Worm (Caenorhabditis elegans) whole organism, L4 larva: Measurements from ENCODE around the gene bcs-1.

Experiments
- F26F4.8 ChIP-seq: fragments of 200-800 bp; sonication (Bioruptor generic); conservative IDR thresholded peaks from 2 replicates; pipeline ENCODE4 v1.3.6; 2022; ENCODE audit warnings: missing genetic modification characterization, missing compliant biosample characterization
- F49E8.2 ChIP-seq: sonication (generic microtip); optimal IDR thresholded peaks from 2 replicates; lab custom pipeline; 2016; ENCODE audit warnings: missing compliant biosample characterization, mild to moderate bottlenecking, missing genetic modification characterization, borderline replicate concordance
- Y48G9A.11 ChIP-seq: fragments of 200-800 bp; sonication (Bioruptor generic); IDR thresholded peaks from 2 replicates; pipeline ENCODE4 v1.3.6; 2022; ENCODE audit warnings: missing genetic modification reagents, missing genetic modification characterization, missing compliant biosample characterization
- Y5F2A.4 ChIP-seq: fragments of 200-800 bp; sonication (Bioruptor generic); optimal IDR thresholded peaks from 2 replicates; lab custom pipeline; 2018; ENCODE audit warnings: mild to moderate bottlenecking, missing genetic modification characterization, missing compliant biosample characterization
- ama-1 ChIP-seq: fragments of 150-350 bp; optimal IDR thresholded peaks from 2 replicates; lab custom pipeline; 2014; ENCODE audit warnings: inconsistent platforms, mixed read lengths
- arid-1 ChIP-seq: fragments of 200-800 bp; sonication (Bioruptor generic); conservative IDR thresholded peaks from 2 replicates; pipeline ENCODE4 v1.3.6; 2022; ENCODE audit warnings: missing genetic modification reagents, missing genetic modification characterization, missing compliant biosample characterization
- attf-4 ChIP-seq: sonication (generic microtip); optimal IDR thresholded peaks from 3 replicates; lab custom pipeline; 2017; ENCODE audit warnings: missing biosample characterization, missing genetic modification characterization
- ceh-32 ChIP-seq: sonication (generic microtip); optimal IDR thresholded peaks from 2 replicates; lab custom pipeline; 2016; ENCODE audit warnings: mild to moderate bottlenecking, missing genetic modification characterization, missing compliant biosample characterization; ENCODE audit not compliant: poor library complexity
- ceh-44 ChIP-seq: fragments of 200-800 bp; sonication (Bioruptor generic); IDR thresholded peaks from 2 replicates; pipeline ENCODE4 v1.3.6; 2022; ENCODE audit warnings: missing genetic modification reagents, missing genetic modification characterization, missing compliant biosample characterization
- ces-1 ChIP-seq: fragments of 150-350 bp; sonication (generic microtip); optimal IDR thresholded peaks from 4 replicates; lab custom pipeline; 2014; ENCODE audit warnings: missing biosample characterization, missing genetic modification reagents, missing genetic modification characterization
- cey-2 ChIP-seq: sonication (generic microtip); optimal IDR thresholded peaks from 3 replicates; lab custom pipeline; 2017; ENCODE audit warnings: missing genetic modification characterization, mild to moderate bottlenecking, missing compliant biosample characterization, antibody characterized with exemption, borderline replicate concordance; ENCODE audit not compliant: insufficient read depth
- daf-12 ChIP-seq: fragments of 150-350 bp; optimal IDR thresholded peaks from 2 replicates; lab custom pipeline; 2014; ENCODE audit warnings: missing biosample characterization, missing genetic modification reagents, missing genetic modification characterization
- daf-8 ChIP-seq: fragments of 200-800 bp; sonication (Bioruptor generic); IDR thresholded peaks from 2 replicates; pipeline ENCODE4 v1.3.6; 2022; ENCODE audit warnings: missing genetic modification characterization, missing compliant biosample characterization
- dmd-6 ChIP-seq: fragments of 200-800 bp; sonication (Bioruptor generic); IDR thresholded peaks from 2 replicates; pipeline ENCODE4 v1.3.6; 2022; ENCODE audit warnings: missing genetic modification reagents, missing genetic modification characterization, missing compliant biosample characterization
- dmd-8 ChIP-seq: fragments of 200-800 bp; sonication (Bioruptor generic); IDR thresholded peaks from 2 replicates; pipeline ENCODE4 v1.3.6; 2022; ENCODE audit warnings: missing genetic modification characterization, missing compliant biosample characterization
- dmd-9 ChIP-seq: fragments of 200-800 bp; sonication (Bioruptor generic); IDR thresholded peaks from 2 replicates; pipeline ENCODE4 v1.3.6; 2022; ENCODE audit warnings: missing genetic modification reagents, missing genetic modification characterization, missing compliant biosample characterization
- fkh-10 ChIP-seq: fragments of 150-350 bp; optimal IDR thresholded peaks from 2 replicates; lab custom pipeline; 2014; ENCODE audit warnings: missing biosample characterization, missing genetic modification reagents, missing genetic modification characterization
- hlh-30 ChIP-seq: sonication (generic microtip); optimal IDR thresholded peaks from 2 replicates; lab custom pipeline; 2017; ENCODE audit warnings: antibody characterized with exemption, mild to moderate bottlenecking, missing genetic modification characterization, missing compliant biosample characterization; ENCODE audit not compliant: insufficient read depth
- jun-1 ChIP-seq: fragments of 150-350 bp; optimal IDR thresholded peaks from 2 replicates; lab custom pipeline; 2014; ENCODE audit warnings: missing biosample characterization, missing genetic modification reagents, missing genetic modification characterization
- lim-7 ChIP-seq: fragments of 200-800 bp; sonication (Bioruptor generic); IDR thresholded peaks from 2 replicates; pipeline ENCODE4 v1.3.6; 2022; ENCODE audit warnings: missing genetic modification characterization, missing compliant biosample characterization
- lin-29 ChIP-seq: fragments of 200-800 bp; sonication (Bioruptor generic); IDR thresholded peaks from 2 replicates; pipeline ENCODE4 v1.3.6; 2022; ENCODE audit warnings: missing genetic modification reagents, missing genetic modification characterization, missing compliant biosample characterization
- lin-38 ChIP-seq: fragments of 200-800 bp; sonication (Bioruptor generic); IDR thresholded peaks from 2 replicates; pipeline ENCODE4 v1.3.6; 2022; ENCODE audit warnings: missing genetic modification reagents, missing genetic modification characterization, missing compliant biosample characterization
- lin-39 ChIP-seq: fragments of 150-350 bp; optimal IDR thresholded peaks from 2 replicates; lab custom pipeline; 2014; ENCODE audit warnings: missing biosample characterization, missing genetic modification reagents, missing genetic modification characterization
- lir-3 ChIP-seq: sonication (generic microtip); optimal IDR thresholded peaks from 2 replicates; lab custom pipeline; 2016; ENCODE audit warnings: mild to moderate bottlenecking, missing genetic modification characterization, missing compliant biosample characterization
- lsy-2 ChIP-seq, 2 experiments: fragments of 150-350 bp in 1 of 2; sonication (generic microtip) in 1 of 2; optimal IDR thresholded peaks; 2 replicates each; lab custom pipeline; 2014 to 2017; ENCODE audit warnings: missing biosample characterization in 2 of 2, missing genetic modification characterization in 2 of 2
- madf-5 ChIP-seq, 2 experiments: fragments of 200-800 bp; sonication (Bioruptor generic); IDR thresholded peaks; 2 replicates each; pipeline ENCODE4 v1.3.6; 2022; ENCODE audit warnings: missing compliant biosample characterization in 2 of 2, missing genetic modification characterization in 2 of 2
- madf-9 ChIP-seq: fragments of 200-800 bp; sonication (Bioruptor generic); conservative IDR thresholded peaks from 2 replicates; pipeline ENCODE4 v1.3.6; 2022; ENCODE audit warnings: missing genetic modification reagents, missing genetic modification characterization, missing compliant biosample characterization
- nhr-102 ChIP-seq: sonication (generic microtip); optimal IDR thresholded peaks from 2 replicates; lab custom pipeline; 2016; ENCODE audit warnings: mild to moderate bottlenecking, missing genetic modification characterization, moderate library complexity, missing compliant biosample characterization
- nhr-111 ChIP-seq: fragments of 200-800 bp; sonication (Bioruptor generic); optimal IDR thresholded peaks from 2 replicates; lab custom pipeline; 2018; ENCODE audit warnings: mild to moderate bottlenecking, missing genetic modification characterization, missing compliant biosample characterization
- nhr-28 ChIP-seq: fragments of 150-350 bp; optimal IDR thresholded peaks from 2 replicates; lab custom pipeline; 2014; ENCODE audit warnings: missing biosample characterization, missing genetic modification characterization
- nhr-41 ChIP-seq: fragments of 200-800 bp; sonication (Bioruptor generic); IDR thresholded peaks from 2 replicates; pipeline ENCODE4 v1.3.6; 2022; ENCODE audit warnings: missing genetic modification reagents, missing genetic modification characterization, missing compliant biosample characterization
- nhr-48 ChIP-seq: sonication (generic microtip); optimal IDR thresholded peaks from 2 replicates; lab custom pipeline; 2016; ENCODE audit warnings: mild to moderate bottlenecking, missing genetic modification characterization, missing compliant biosample characterization
- nhr-6 ChIP-seq: fragments of 150-350 bp; optimal IDR thresholded peaks from 2 replicates; lab custom pipeline; 2014; ENCODE audit warnings: missing biosample characterization, missing genetic modification characterization
- nhr-77 ChIP-seq: fragments of 150-350 bp; optimal IDR thresholded peaks from 2 replicates; lab custom pipeline; 2014; ENCODE audit warnings: missing biosample characterization, missing genetic modification characterization
- pha-4 ChIP-seq, 2 experiments: fragments of 150-350 bp in 1 of 2; fragments of 200-800 bp in 1 of 2; sonication (Bioruptor generic) in 1 of 2; IDR thresholded peaks in 1 of 2; optimal IDR thresholded peaks in 1 of 2; 2 replicates each; pipeline versions ENCODE4 v1.3.6 to Lab custom; 2014 to 2022; ENCODE audit warnings: missing genetic modification characterization in 2 of 2, missing genetic modification reagents in 2 of 2, missing biosample characterization in 1 of 2, missing compliant biosample characterization in 1 of 2
- pqm-1 ChIP-seq: sonication (generic microtip); optimal IDR thresholded peaks from 2 replicates; lab custom pipeline; 2017; ENCODE audit warnings: missing biosample characterization, missing genetic modification characterization
- sdz-12 ChIP-seq: fragments of 200-800 bp; sonication (Bioruptor generic); optimal IDR thresholded peaks from 2 replicates; lab custom pipeline; 2018; ENCODE audit warnings: mild to moderate bottlenecking, missing genetic modification characterization, missing compliant biosample characterization
- set-16 ChIP-seq: fragments of 200-800 bp; sonication (Bioruptor generic); IDR thresholded peaks from 2 replicates; pipeline ENCODE4 v1.3.6; 2022; ENCODE audit warnings: missing genetic modification reagents, missing genetic modification characterization, missing compliant biosample characterization
- snpc-1.2 ChIP-seq: fragments of 200-800 bp; sonication (Bioruptor generic); IDR thresholded peaks from 2 replicates; pipeline ENCODE4 v1.3.6; 2022; ENCODE audit warnings: missing genetic modification reagents, missing genetic modification characterization, missing compliant biosample characterization
- snpc-4 ChIP-seq: fragments of 150-350 bp; optimal IDR thresholded peaks from 2 replicates; lab custom pipeline; 2014; ENCODE audit warnings: missing biosample characterization, missing genetic modification characterization
- spr-1 ChIP-seq: sonication (generic microtip); optimal IDR thresholded peaks from 2 replicates; lab custom pipeline; 2016; ENCODE audit warnings: mild to moderate bottlenecking, missing genetic modification characterization, missing compliant biosample characterization
- tag-97 ChIP-seq: fragments of 200-800 bp; sonication (Bioruptor generic); IDR thresholded peaks from 2 replicates; pipeline ENCODE4 v1.3.6; 2022; ENCODE audit warnings: missing genetic modification characterization, missing compliant biosample characterization
- unc-130 ChIP-seq: sonication (generic microtip); optimal IDR thresholded peaks from 2 replicates; lab custom pipeline; 2016; ENCODE audit warnings: missing genetic modification reagents, missing genetic modification characterization, missing compliant biosample characterization
- unc-39 ChIP-seq: sonication (generic microtip); optimal IDR thresholded peaks from 2 replicates; lab custom pipeline; 2017; ENCODE audit warnings: missing biosample characterization, missing genetic modification characterization
- vab-7 ChIP-seq: fragments of 200-800 bp; sonication (Bioruptor generic); IDR thresholded peaks from 2 replicates; pipeline ENCODE4 v1.3.6; 2022; ENCODE audit warnings: missing genetic modification reagents, missing genetic modification characterization, missing compliant biosample characterization
- zip-2 ChIP-seq: fragments of 150-350 bp; optimal IDR thresholded peaks from 2 replicates; lab custom pipeline; 2014; ENCODE audit warnings: missing biosample characterization, missing genetic modification characterization
- ztf-11 ChIP-seq: fragments of 150-350 bp; optimal IDR thresholded peaks from 2 replicates; lab custom pipeline; 2014; ENCODE audit warnings: missing biosample characterization, missing genetic modification characterization

The bcs-1 gene

DNA sequence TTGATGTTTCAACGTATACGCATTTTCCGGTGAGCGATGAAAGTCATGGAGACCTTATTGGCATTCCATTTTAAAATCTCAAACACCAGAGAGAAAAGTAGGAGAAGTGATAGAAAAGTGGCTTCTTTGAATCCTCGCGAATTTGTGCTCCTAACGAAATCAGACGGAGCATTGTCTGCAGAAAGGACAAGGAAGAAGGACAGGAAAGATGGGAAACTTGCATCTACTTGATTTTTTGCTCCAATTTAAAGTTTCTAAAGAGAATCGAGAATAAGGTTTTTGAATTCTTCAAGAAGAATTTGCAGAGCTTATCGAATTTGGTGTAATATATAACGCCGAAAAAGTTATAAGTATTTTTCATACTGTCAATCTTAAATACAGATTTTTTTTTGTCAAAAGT, 19.8 kb upstream of the bcs-1 start:
- TF ChIP-seq ama-1 (no peak), fkh-10 (peak; percentile 56), attf-4 (tag; lab: Kevin White, UChicago) (no peak), ces-1 (peak; percentile 20), spr-1 (no peak), madf-5 (GFP tag; IDR thresholded peaks at IDR 0.05; lab: Robert Waterston, UW) (no peak)

DNA sequence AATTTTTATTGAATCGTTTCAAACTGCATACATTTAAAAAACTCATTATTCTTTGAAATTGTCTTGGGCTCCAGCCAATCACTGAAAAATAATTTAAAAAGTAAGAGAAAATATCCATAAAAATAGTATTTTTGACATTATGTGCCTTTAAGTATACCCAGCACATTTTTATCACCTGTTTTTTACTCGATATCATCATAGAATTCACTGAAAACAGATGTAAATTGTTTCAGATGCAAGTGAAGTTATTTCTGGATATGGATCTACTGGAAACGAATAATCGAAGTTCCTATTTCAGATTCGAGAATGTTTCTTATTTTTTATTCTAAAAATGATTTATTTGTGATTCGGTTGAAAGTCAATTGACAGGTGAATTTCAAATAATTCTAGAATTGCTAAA, 16.3 kb upstream of the bcs-1 start:
- TF ChIP-seq daf-12 (tag; lab: Kevin White, UChicago) (no peak), lsy-2 (tag; optimal IDR thresholded peaks at IDR 0.05; lab: Kevin White, UChicago) (no peak), ces-1 (no peak), nhr-48 (tag; lab: Kevin White, UChicago) (no peak), F49E8.2 (tag; lab: Kevin White, UChicago) (no peak), lin-39 (tag; lab: Kevin White, UChicago) (no peak), snpc-1.2 (GFP tag; lab: Robert Waterston, UW) (no peak), lir-3 (no peak), F26F4.8 (no peak), nhr-77 (tag; lab: Kevin White, UChicago) (no peak), snpc-4 (tag; lab: Kevin White, UChicago) (no peak), dmd-8 (no peak), hlh-30 (no peak), tag-97 (GFP tag; lab: Robert Waterston, UW) (no peak), Y48G9A.11 (GFP tag; lab: Robert Waterston, UW) (no peak)

- no peak for TF ChIP-seq lin-39 (tag; lab: Kevin White, UChicago)
- no peak for TF ChIP-seq jun-1 (tag; lab: Kevin White, UChicago)
- no peak for TF ChIP-seq dmd-6 (GFP tag; lab: Robert Waterston, UW)
- TF ChIP-seq zip-2 (tag; lab: Kevin White, UChicago): no peak
- TF ChIP-seq nhr-28: no peak
- TF ChIP-seq nhr-41 (GFP tag; lab: Robert Waterston, UW): no peak
- no peak for TF ChIP-seq set-16 (GFP tag; lab: Robert Waterston, UW)
- no peak for TF ChIP-seq ztf-11 (tag; lab: Kevin White, UChicago)
- no peak for TF ChIP-seq Y5F2A.4 (GFP tag; lab: Kevin White, UChicago)
- no peak for TF ChIP-seq unc-39 (tag; lab: Kevin White, UChicago)
- TF ChIP-seq dmd-9 (GFP tag; lab: Robert Waterston, UW): no peak
- no peak for TF ChIP-seq ceh-44 (GFP tag; lab: Robert Waterston, UW)
- TF ChIP-seq ceh-32: no peak
- no peak for TF ChIP-seq nhr-111 (GFP tag; lab: Kevin White, UChicago)
- TF ChIP-seq lin-38: no peak
Observed at ce11 chrII:8556166-8556565, 14.7 kb upstream of the bcs-1 start, which contains the start of gene glb-27. TSS of gene glb-27 (minus strand) at chrII:8556266.

- no peak for TF ChIP-seq nhr-48 (tag; lab: Kevin White, UChicago)
- no peak for TF ChIP-seq lin-39 (tag; lab: Kevin White, UChicago)
- no peak for TF ChIP-seq madf-9 (GFP tag; lab: Robert Waterston, UW)
- no peak for TF ChIP-seq nhr-102 (tag; lab: Kevin White, UChicago)
- TF ChIP-seq pqm-1 (tag; lab: Kevin White, UChicago): no peak
- TF ChIP-seq ces-1: peak; percentile 82
- no peak for TF ChIP-seq sdz-12 (GFP tag; lab: Kevin White, UChicago)
- no peak for TF ChIP-seq ceh-32
- no peak for TF ChIP-seq lim-7 (GFP tag; lab: Robert Waterston, UW)
- no peak for TF ChIP-seq unc-130 (GFP tag; lab: Kevin White, UChicago)
- no peak for TF ChIP-seq lir-3
- TF ChIP-seq cey-2 (tag; lab: Kevin White, UChicago): no peak
- peak; percentile 31 for TF ChIP-seq ama-1
- TF ChIP-seq pha-4 (GFP tag; IDR thresholded peaks at IDR 0.05; lab: Robert Waterston, UW): no peak
- no peak for TF ChIP-seq pha-4 (tag; optimal IDR thresholded peaks at IDR 0.05; lab: Kevin White, UChicago)
- TF ChIP-seq daf-8 (GFP tag; lab: Robert Waterston, UW): no peak
- no peak for TF ChIP-seq arid-1 (GFP tag; lab: Robert Waterston, UW)
- no peak for TF ChIP-seq F26F4.8
- no peak for TF ChIP-seq vab-7 (GFP tag; lab: Robert Waterston, UW)
- no peak for TF ChIP-seq dmd-6 (GFP tag; lab: Robert Waterston, UW)
- TF ChIP-seq lin-29 (GFP tag; lab: Robert Waterston, UW): no peak
- TF ChIP-seq nhr-6 (tag; lab: Kevin White, UChicago): no peak
Observed at ce11 chrII:8559188-8559587, 11.7 kb upstream of the bcs-1 start.
